Worm (Caenorhabditis elegans) whole organism, L1 larva: ENCODE measurements around the gene D1046.4.
A peak's percentile ranks its signal among the peaks of the same experiment; 100 is the strongest.

Source experiments
- C04F5.9 ChIP-seq: sonication (generic microtip); optimal IDR thresholded peaks from 2 replicates; lab custom pipeline; 2016; ENCODE audit warnings: missing genetic modification characterization, missing compliant biosample characterization
- C16A3.4 ChIP-seq: fragments of 150-350 bp; optimal IDR thresholded peaks from 2 replicates; lab custom pipeline; 2014; ENCODE audit warnings: missing biosample characterization, missing genetic modification characterization
- Y116A8C.19 ChIP-seq: sonication (generic microtip); optimal IDR thresholded peaks from 2 replicates; lab custom pipeline; 2016; ENCODE audit warnings: missing compliant biosample characterization, missing genetic modification characterization, borderline replicate concordance
- alr-1 ChIP-seq: fragments of 200-800 bp; sonication (Bioruptor generic); optimal IDR thresholded peaks from 2 replicates; lab custom pipeline; 2018; ENCODE audit warnings: borderline replicate concordance, mild to moderate bottlenecking, missing genetic modification characterization, missing compliant biosample characterization
- aly-2 ChIP-seq: fragments of 150-350 bp; optimal IDR thresholded peaks from 2 replicates; lab custom pipeline; 2014; ENCODE audit warnings: missing biosample characterization, missing genetic modification characterization
- blmp-1 ChIP-seq: fragments of 150-350 bp; optimal IDR thresholded peaks from 2 replicates; lab custom pipeline; 2014; ENCODE audit warnings: missing biosample characterization, missing genetic modification characterization
- ceh-63 ChIP-seq: fragments of 200-800 bp; sonication (Bioruptor generic); optimal IDR thresholded peaks from 2 replicates; lab custom pipeline; 2018; ENCODE audit warnings: mild to moderate bottlenecking, missing genetic modification characterization, missing compliant biosample characterization
- ceh-82 ChIP-seq, 3 experiments: fragments of 150-350 bp in 1 of 3; sonication (generic microtip) in 2 of 3; optimal IDR thresholded peaks; 2 replicates each; lab custom pipeline; 2014 to 2017; ENCODE audit warnings: missing biosample characterization in 3 of 3, missing genetic modification characterization in 3 of 3
- ceh-88 ChIP-seq: fragments of 200-800 bp; sonication (Bioruptor generic); IDR thresholded peaks from 2 replicates; pipeline ENCODE4 v1.3.6; 2022; ENCODE audit warnings: missing genetic modification characterization, missing compliant biosample characterization
- ces-1 ChIP-seq: fragments of 150-350 bp; optimal IDR thresholded peaks from 2 replicates; lab custom pipeline; 2014; ENCODE audit warnings: missing biosample characterization, missing genetic modification reagents, missing genetic modification characterization
- dpl-1 ChIP-seq, 3 experiments: fragments of 150-350 bp in 2 of 3; sonication (generic microtip) in 1 of 3; optimal IDR thresholded peaks; 2 replicates each; lab custom pipeline; 2014 to 2017; ENCODE audit warnings: missing biosample characterization in 3 of 3, missing genetic modification characterization in 3 of 3, missing genetic modification reagents in 3 of 3
- efl-1 ChIP-seq, 4 experiments: fragments of 150-350 bp; optimal IDR thresholded peaks in 3 of 4; peaks in 1 of 4; 1 replicate in 1 of 4; 2 replicates in 3 of 4; lab custom pipeline; 2014; ENCODE audit warnings: missing biosample characterization in 2 of 4, missing genetic modification characterization in 2 of 4, missing genetic modification reagents in 2 of 4
- egl-27 ChIP-seq, 2 experiments: fragments of 150-350 bp in 1 of 2; sonication (generic microtip); optimal IDR thresholded peaks; 3 replicates each; lab custom pipeline; 2017 to 2018; ENCODE audit warnings: missing biosample characterization in 2 of 2, missing genetic modification characterization in 2 of 2, missing genetic modification reagents in 2 of 2
- elt-2 ChIP-seq: sonication (generic microtip); optimal IDR thresholded peaks from 2 replicates; lab custom pipeline; 2016; ENCODE audit warnings: missing genetic modification characterization, mild to moderate bottlenecking, inconsistent platforms, missing compliant biosample characterization, missing genetic modification reagents
- elt-3 ChIP-seq, 6 experiments: fragments of 150-350 bp in 1 of 6; sonication (generic microtip); optimal IDR thresholded peaks; 2 replicates each; lab custom pipeline; 2017 to 2018; ENCODE audit warnings: missing biosample characterization in 6 of 6, missing genetic modification characterization in 6 of 6, inconsistent platforms in 1 of 6
- fkh-8 ChIP-seq: sonication (generic microtip); optimal IDR thresholded peaks from 2 replicates; lab custom pipeline; 2016; ENCODE audit warnings: mild to moderate bottlenecking, missing genetic modification characterization, missing compliant biosample characterization
- hlh-17 ChIP-seq: fragments of 200-800 bp; sonication (Bioruptor generic); optimal IDR thresholded peaks from 2 replicates; lab custom pipeline; 2018; ENCODE audit warnings: missing genetic modification characterization, mild to moderate bottlenecking, missing compliant biosample characterization, moderate library complexity, borderline replicate concordance
- lin-13 ChIP-seq: fragments of 150-350 bp; optimal IDR thresholded peaks from 2 replicates; lab custom pipeline; 2014; ENCODE audit warnings: missing biosample characterization, missing genetic modification reagents, missing genetic modification characterization
- lin-15B ChIP-seq: fragments of 150-350 bp; sonication (generic microtip); optimal IDR thresholded peaks from 3 replicates; lab custom pipeline; 2014; ENCODE audit warnings: missing biosample characterization, missing genetic modification characterization
- lin-35 ChIP-seq, 2 experiments: fragments of 150-350 bp; optimal IDR thresholded peaks; 2 replicates each; lab custom pipeline; 2014; ENCODE audit warnings: missing biosample characterization in 2 of 2, missing genetic modification characterization in 2 of 2, missing genetic modification reagents in 2 of 2
- lin-39 ChIP-seq: fragments of 150-350 bp; optimal IDR thresholded peaks from 2 replicates; lab custom pipeline; 2014; ENCODE audit warnings: missing biosample characterization, missing genetic modification reagents, missing genetic modification characterization
- lsy-2 ChIP-seq, 2 experiments: fragments of 150-350 bp; optimal IDR thresholded peaks; 2 replicates each; lab custom pipeline; 2014; ENCODE audit warnings: missing biosample characterization in 2 of 2, missing genetic modification characterization in 2 of 2
- mab-9 ChIP-seq: fragments of 200-800 bp; sonication (Bioruptor generic); IDR thresholded peaks from 2 replicates; pipeline ENCODE4 v1.3.6; 2022; ENCODE audit warnings: missing genetic modification reagents, missing genetic modification characterization, missing compliant biosample characterization
- mdl-1 ChIP-seq, 2 experiments: fragments of 150-350 bp; optimal IDR thresholded peaks; 2 replicates each; lab custom pipeline; 2014 to 2017; ENCODE audit warnings: missing biosample characterization in 2 of 2, missing genetic modification characterization in 2 of 2, inconsistent platforms in 1 of 2
- mef-2 ChIP-seq: fragments of 150-350 bp; optimal IDR thresholded peaks from 2 replicates; lab custom pipeline; 2014; ENCODE audit warnings: missing biosample characterization, missing genetic modification characterization
- mep-1 ChIP-seq: fragments of 150-350 bp; optimal IDR thresholded peaks from 2 replicates; lab custom pipeline; 2014; ENCODE audit warnings: missing biosample characterization, missing genetic modification characterization
- nhr-20 ChIP-seq: sonication (generic microtip); optimal IDR thresholded peaks from 2 replicates; lab custom pipeline; 2016; ENCODE audit warnings: mild to moderate bottlenecking, missing genetic modification characterization, missing compliant biosample characterization
- nhr-237 ChIP-seq: fragments of 150-350 bp; optimal IDR thresholded peaks from 2 replicates; lab custom pipeline; 2014; ENCODE audit warnings: missing biosample characterization, missing genetic modification characterization
- nhr-47 ChIP-seq: sonication (generic microtip); optimal IDR thresholded peaks from 2 replicates; lab custom pipeline; 2016; ENCODE audit warnings: mild to moderate bottlenecking, missing genetic modification characterization, moderate library complexity, missing compliant biosample characterization
- nhr-85 ChIP-seq: sonication (generic microtip); peaks from one replicate; lab custom pipeline; 2016; ENCODE audit warnings: missing genetic modification characterization, inconsistent platforms, missing compliant biosample characterization
- pag-3 ChIP-seq: sonication (generic microtip); optimal IDR thresholded peaks from 2 replicates; lab custom pipeline; 2017; ENCODE audit warnings: missing genetic modification characterization, mild to moderate bottlenecking, missing compliant biosample characterization, antibody characterized with exemption, borderline replicate concordance; ENCODE audit not compliant: insufficient read depth
- pax-3 ChIP-seq: fragments of 200-800 bp; sonication (Bioruptor generic); optimal IDR thresholded peaks from 2 replicates; lab custom pipeline; 2018; ENCODE audit warnings: mild to moderate bottlenecking, missing genetic modification characterization, moderate library complexity, missing compliant biosample characterization
- skn-1 ChIP-seq: fragments of 150-350 bp; optimal IDR thresholded peaks from 2 replicates; lab custom pipeline; 2014; ENCODE audit warnings: missing biosample characterization, missing genetic modification characterization
- snu-23 ChIP-seq: sonication (generic microtip); optimal IDR thresholded peaks from 2 replicates; lab custom pipeline; 2016; ENCODE audit warnings: missing genetic modification characterization, missing compliant biosample characterization
- sox-4 ChIP-seq: sonication (generic microtip); optimal IDR thresholded peaks from 2 replicates; lab custom pipeline; 2016; ENCODE audit warnings: missing genetic modification characterization, missing compliant biosample characterization
- swsn-7 ChIP-seq: sonication (generic microtip); optimal IDR thresholded peaks from 2 replicates; lab custom pipeline; 2016; ENCODE audit warnings: missing genetic modification characterization, missing compliant biosample characterization
- tlp-1 ChIP-seq: fragments of 150-350 bp; optimal IDR thresholded peaks from 2 replicates; lab custom pipeline; 2014; ENCODE audit warnings: missing biosample characterization, missing genetic modification characterization
- unc-30 ChIP-seq: sonication (generic microtip); optimal IDR thresholded peaks from 2 replicates; lab custom pipeline; 2017; ENCODE audit warnings: missing biosample characterization, missing genetic modification characterization
- unc-86 ChIP-seq: sonication (generic microtip); optimal IDR thresholded peaks from 2 replicates; lab custom pipeline; 2016; ENCODE audit warnings: missing genetic modification characterization, missing compliant biosample characterization
- unc-98 ChIP-seq: fragments of 200-800 bp; sonication (Bioruptor generic); IDR thresholded peaks from 2 replicates; pipeline ENCODE4 v1.3.6; 2022; ENCODE audit warnings: missing genetic modification characterization, missing compliant biosample characterization
- vab-15 ChIP-seq: sonication (generic microtip); optimal IDR thresholded peaks from 2 replicates; lab custom pipeline; 2017; ENCODE audit warnings: missing genotype, mild to moderate bottlenecking, missing genetic modification characterization, missing compliant biosample characterization
- zag-1 ChIP-seq: fragments of 150-350 bp; optimal IDR thresholded peaks from 2 replicates; lab custom pipeline; 2014; ENCODE audit warnings: missing biosample characterization, missing genetic modification characterization
- zip-4 ChIP-seq: fragments of 200-800 bp; sonication (Bioruptor generic); optimal IDR thresholded peaks from 2 replicates; lab custom pipeline; 2018; ENCODE audit warnings: mild to moderate bottlenecking, missing genetic modification characterization, moderate library complexity, missing compliant biosample characterization

D1046.4 gene

DNA sequence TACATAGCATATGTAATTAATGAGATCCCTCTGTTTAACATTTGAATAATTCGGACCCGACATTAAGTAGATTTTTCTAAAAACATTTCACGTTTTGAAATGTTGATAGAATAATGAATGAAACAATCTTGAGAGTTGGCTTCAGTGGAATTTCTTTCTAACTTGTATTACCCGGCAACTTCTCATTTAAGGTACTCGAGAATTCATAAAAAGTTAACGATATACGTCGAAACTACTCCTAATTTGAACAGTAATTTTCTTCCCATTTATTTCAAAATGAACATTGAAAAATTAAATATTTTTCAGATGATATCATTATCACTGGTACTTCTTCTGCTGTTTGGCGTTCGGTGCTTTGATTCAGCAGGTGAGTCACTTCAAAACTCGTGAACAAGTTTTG lies 26.9 kb upstream of the D1046.4 start, which contains the start of gene C27B7.7:
Gene C27B7.7, plus strand, starts transcription at position 301 of the 400 bp plus-strand sequence.
- no peak for TF ChIP-seq ceh-88
- no peak for TF ChIP-seq fkh-8
- TF ChIP-seq snu-23 (GFP tag; lab: Kevin White, UChicago) = no peak
- no peak for TF ChIP-seq pag-3
- no peak for TF ChIP-seq C04F5.9 (tag; lab: Kevin White, UChicago)
- no peak for TF ChIP-seq ceh-63 (GFP tag; lab: Kevin White, UChicago)
- TF ChIP-seq unc-30 = no peak
- TF ChIP-seq alr-1 (tag; lab: Kevin White, UChicago) = no peak
- no peak for TF ChIP-seq mdl-1 (tag; optimal IDR thresholded peaks at IDR 0.05; lab: Kevin White, UChicago)
- no peak for TF ChIP-seq lin-39
- TF ChIP-seq, all 84 proteins: peak for 0

DNA sequence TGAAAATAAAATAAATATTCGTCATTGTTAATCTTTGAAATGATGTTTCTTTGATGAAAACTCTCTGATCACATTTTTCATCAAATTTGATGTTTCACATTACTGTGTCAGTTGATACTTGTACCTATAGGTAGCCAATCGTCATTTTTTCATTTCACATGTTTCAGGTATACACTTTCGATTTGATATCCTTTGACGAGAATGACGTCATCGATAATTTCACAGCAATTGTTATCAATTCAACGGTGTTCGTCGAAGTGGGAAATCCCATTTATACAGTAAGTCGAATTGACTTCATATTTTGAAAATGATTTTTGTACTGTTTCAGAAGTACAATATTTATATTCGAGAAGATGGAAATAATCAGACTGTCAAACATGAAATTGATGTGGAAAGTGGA lies 19.5 kb upstream of the D1046.4 start:
- TF ChIP-seq lin-35 (GFP tag; optimal IDR thresholded peaks at IDR 0.05; lab: Kevin White, UChicago) (peak in 1 of 2 experiments; percentile 24), elt-3 (tag; optimal IDR thresholded peaks at IDR 0.05; lab: Kevin White, UChicago) (peak in 1 of 6 experiments; percentile 13), nhr-237 (tag; lab: Kevin White, UChicago) (no peak), C04F5.9 (tag; lab: Kevin White, UChicago) (no peak), blmp-1 (tag; lab: Kevin White, UChicago) (peak; percentile 15), nhr-85 (peak; percentile 42), nhr-20 (tag; lab: Kevin White, UChicago) (peak; percentile 14), pax-3 (tag; lab: Kevin White, UChicago) (no peak)

- no peak for TF ChIP-seq tlp-1 (tag; lab: Kevin White, UChicago)
- no peak for TF ChIP-seq efl-1 (optimal IDR thresholded peaks at IDR 0.05; lab: Kevin White, UChicago)
- no peak for TF ChIP-seq efl-1 (GFP tag; optimal IDR thresholded peaks at IDR 0.05 in 1 of 2; lab: Kevin White, UChicago)
- no peak for TF ChIP-seq lin-13 (GFP tag; lab: Kevin White, UChicago)
- no peak for TF ChIP-seq pax-3 (tag; lab: Kevin White, UChicago)
- no peak for TF ChIP-seq mef-2 (tag; lab: Kevin White, UChicago)
- TF ChIP-seq vab-15 = no peak
- no peak for TF ChIP-seq lsy-2 (tag; optimal IDR thresholded peaks at IDR 0.05; lab: Kevin White, UChicago)
- no peak for TF ChIP-seq C16A3.4 (tag; lab: Kevin White, UChicago)
- no peak for TF ChIP-seq pag-3
- TF ChIP-seq ces-1 = no peak
Measured at ce11 chrIV:8916010-8916409, 17.7 kb upstream of the D1046.4 start, which contains the start of gene C27B7.9. TSS of gene C27B7.9 (minus strand) at chrIV:8916110.

- TF ChIP-seq efl-1 (optimal IDR thresholded peaks at IDR 0.05; lab: Kevin White, UChicago) = no peak
- peak in 1 of 2 experiments; percentile 74 for TF ChIP-seq efl-1 (GFP tag; optimal IDR thresholded peaks at IDR 0.05 in 1 of 2; lab: Kevin White, UChicago)
- no peak for TF ChIP-seq ceh-82 (tag; optimal IDR thresholded peaks at IDR 0.05; lab: Kevin White, UChicago)
- no peak for TF ChIP-seq lin-15B (tag; lab: Kevin White, UChicago)
- TF ChIP-seq swsn-7 = no peak
Measured at ce11 chrIV:8918790-8919189, 14.9 kb upstream of the D1046.4 start, which contains the start of gene rap-1. TSS of gene rap-1 (minus strand) at chrIV:8918890.

- TF ChIP-seq unc-98 (GFP tag; lab: Robert Waterston, UW) (no peak), elt-2 (no peak), egl-27 (tag; optimal IDR thresholded peaks at IDR 0.05; lab: Kevin White, UChicago) (no peak), mep-1 (tag; lab: Kevin White, UChicago) (no peak), nhr-20 (tag; lab: Kevin White, UChicago) (no peak), pag-3 (no peak), unc-30 (no peak), lsy-2 (tag; optimal IDR thresholded peaks at IDR 0.05; lab: Kevin White, UChicago) (peak in 1 of 2 experiments; percentile 40), elt-3 (tag; optimal IDR thresholded peaks at IDR 0.05; lab: Kevin White, UChicago) (no peak), zip-4 (GFP tag; lab: Kevin White, UChicago) (no peak), Y116A8C.19 (tag; lab: Kevin White, UChicago) (no peak), ceh-82 (tag; optimal IDR thresholded peaks at IDR 0.05; lab: Kevin White, UChicago) (peak in 1 of 3 experiments; percentile 5), mab-9 (GFP tag; lab: Robert Waterston, UW) (no peak), aly-2 (tag; lab: Kevin White, UChicago) (no peak), dpl-1 (GFP tag; optimal IDR thresholded peaks at IDR 0.05; lab: Kevin White, UChicago) (no peak), skn-1 (peak; percentile 22), nhr-47 (tag; lab: Kevin White, UChicago) (peak; percentile 26), sox-4 (tag; lab: Kevin White, UChicago) (no peak), zag-1 (tag; lab: Kevin White, UChicago) (no peak), hlh-17 (GFP tag; lab: Kevin White, UChicago) (no peak), unc-86 (no peak)
Measured at ce11 chrIV:8920284-8920806, 13.3 kb upstream of the D1046.4 start.
